Fruit fly (Drosophila melanogaster) whole organism, wandering third instar larva: Measurements from ENCODE around the gene Cp19.
A peak's percentile ranks its signal among the peaks of the same experiment; 100 is the strongest.

Experiments used
- Abd-B ChIP-seq: fragments of >200 bp; optimal IDR thresholded peaks from 2 replicates; lab custom pipeline; 2017; ENCODE audit warnings: missing biosample characterization, missing genetic modification characterization
- CG32264 ChIP-seq: fragments of 200-800 bp; sonication (Bioruptor generic); optimal IDR thresholded peaks from 2 replicates; lab custom pipeline; 2016; ENCODE audit warnings: missing biosample characterization, missing genetic modification characterization
- CG9705 ChIP-seq: fragments of 200-800 bp; sonication (Bioruptor generic); optimal IDR thresholded peaks from 2 replicates; lab custom pipeline; 2018; ENCODE audit warnings: missing biosample characterization, mild to moderate bottlenecking, missing genetic modification characterization
- CrebA ChIP-seq: fragments of 200-800 bp; sonication (Bioruptor generic); optimal IDR thresholded peaks from 2 replicates; lab custom pipeline; 2016; ENCODE audit warnings: missing biosample characterization, mild to moderate bottlenecking, missing genetic modification characterization, borderline replicate concordance
- Dfd ChIP-seq: fragments of >200 bp; optimal IDR thresholded peaks from 2 replicates; lab custom pipeline; 2017; ENCODE audit warnings: missing biosample characterization, missing genetic modification characterization
- Dif ChIP-seq: fragments of 200-275, 200-300 bp; sonication (Bioruptor generic); optimal IDR thresholded peaks from 2 replicates; lab custom pipeline; 2018; ENCODE audit warnings: missing biosample characterization, missing genetic modification characterization; ENCODE audit not compliant: partially characterized antibody
- GATAd ChIP-seq: sonication (Bioruptor generic); optimal IDR thresholded peaks from 2 replicates; lab custom pipeline; 2016; ENCODE audit warnings: missing biosample characterization, missing genetic modification characterization
- HLH106 ChIP-seq: fragments of 200-800 bp; optimal IDR thresholded peaks from 3 replicates; lab custom pipeline; 2019; ENCODE audit warnings: missing biosample characterization, mild to moderate bottlenecking, missing genetic modification characterization, moderate library complexity
- Hnf4 ChIP-seq: fragments of 200-800 bp; sonication (Bioruptor generic); optimal IDR thresholded peaks from 2 replicates; lab custom pipeline; 2016; ENCODE audit warnings: missing biosample characterization, mild to moderate bottlenecking, missing genetic modification characterization
- Hr78 ChIP-seq: fragments of >200 bp; optimal IDR thresholded peaks from 2 replicates; lab custom pipeline; 2017; ENCODE audit warnings: missing biosample characterization, missing genetic modification characterization
- Hr83 ChIP-seq: fragments of 200-300 bp; sonication (Bioruptor generic); optimal IDR thresholded peaks from 2 replicates; lab custom pipeline; 2016; ENCODE audit warnings: missing biosample characterization, mild to moderate bottlenecking, missing genetic modification characterization, moderate library complexity; ENCODE audit not compliant: poor library complexity, severe bottlenecking
- Jra ChIP-seq: sonication (Bioruptor generic); optimal IDR thresholded peaks from 2 replicates; lab custom pipeline; 2016; ENCODE audit warnings: missing biosample characterization, missing genetic modification characterization
- Mio ChIP-seq: sonication (Bioruptor generic); optimal IDR thresholded peaks from 2 replicates; lab custom pipeline; 2016; ENCODE audit warnings: missing biosample characterization, missing genetic modification characterization
- Myc ChIP-seq: fragments of >200 bp; optimal IDR thresholded peaks from 2 replicates; lab custom pipeline; 2017
- OdsH ChIP-seq: fragments of 200-800 bp; sonication (Bioruptor generic); optimal IDR thresholded peaks from 2 replicates; lab custom pipeline; 2016; ENCODE audit warnings: missing biosample characterization, mild to moderate bottlenecking, missing genetic modification characterization
- Rel ChIP-seq, 2 experiments: fragments of 200-800 bp; sonication (Bioruptor generic) in 1 of 2; optimal IDR thresholded peaks; 2 replicates in 1 of 2; 3 replicates in 1 of 2; lab custom pipeline; 2016 to 2019; ENCODE audit warnings: mild to moderate bottlenecking in 2 of 2, missing biosample characterization in 2 of 2, missing genetic modification characterization in 2 of 2, moderate library complexity in 1 of 2
- Sp1 ChIP-seq: fragments of 200-800 bp; sonication (Bioruptor generic); optimal IDR thresholded peaks from 3 replicates; lab custom pipeline; 2019; ENCODE audit warnings: missing biosample characterization, mild to moderate bottlenecking, missing genetic modification characterization, moderate library complexity
- Vsx2 ChIP-seq: fragments of 200-300, 225-300 bp; sonication (Bioruptor generic); optimal IDR thresholded peaks from 2 replicates; lab custom pipeline; 2018; ENCODE audit warnings: missing biosample characterization, missing genetic modification characterization; ENCODE audit not compliant: partially characterized antibody
- br ChIP-seq: fragments of 200-800 bp; sonication (Bioruptor generic); optimal IDR thresholded peaks from 2 replicates; lab custom pipeline; 2016; ENCODE audit warnings: missing biosample characterization, missing genetic modification characterization
- brk ChIP-seq: fragments of 200-800 bp; sonication (Bioruptor generic); optimal IDR thresholded peaks from 2 replicates; lab custom pipeline; 2016; ENCODE audit warnings: missing biosample characterization, mild to moderate bottlenecking, missing genetic modification characterization
- dl ChIP-seq, 2 experiments: fragments of 175-275, 200-275 bp in 1 of 2; fragments of 200-275 bp in 1 of 2; sonication (Bioruptor generic); optimal IDR thresholded peaks; lab custom pipeline; 2018; ENCODE audit warnings: mild to moderate bottlenecking in 2 of 2, missing biosample characterization in 2 of 2, missing genetic modification characterization in 2 of 2, moderate library complexity in 2 of 2; ENCODE audit not compliant: partially characterized antibody in 2 of 2, insufficient read depth in 1 of 2
- dmrt93B ChIP-seq: fragments of 200-800 bp; sonication (Bioruptor generic); optimal IDR thresholded peaks from 2 replicates; lab custom pipeline; 2018; ENCODE audit warnings: missing biosample characterization, mild to moderate bottlenecking, missing genetic modification characterization
- dsf ChIP-seq: sonication (Bioruptor generic); optimal IDR thresholded peaks from 2 replicates; lab custom pipeline; 2016; ENCODE audit warnings: missing biosample characterization, missing genetic modification characterization, borderline replicate concordance
- ey ChIP-seq: fragments of 200-800 bp; sonication (Bioruptor generic); optimal IDR thresholded peaks from 2 replicates; lab custom pipeline; 2016; ENCODE audit warnings: missing biosample characterization, missing genetic modification characterization
- foxo ChIP-seq, 2 experiments: fragments of 200-800 bp; sonication (Bioruptor generic); optimal IDR thresholded peaks; 2 replicates in 1 of 2; 3 replicates in 1 of 2; lab custom pipeline; 2016 to 2017; ENCODE audit warnings: missing biosample characterization in 2 of 2, missing genetic modification characterization in 2 of 2
- fru ChIP-seq: fragments of 200-800 bp; sonication (Bioruptor generic); optimal IDR thresholded peaks from 3 replicates; lab custom pipeline; 2016; ENCODE audit warnings: missing biosample characterization, mild to moderate bottlenecking, missing genetic modification characterization
- h ChIP-seq: fragments of 200-800 bp; sonication (Bioruptor generic); optimal IDR thresholded peaks from 3 replicates; lab custom pipeline; 2016; ENCODE audit warnings: missing biosample characterization, mild to moderate bottlenecking, missing genetic modification characterization
- jim ChIP-seq: fragments of 175-275, 200-325 bp; sonication (Bioruptor generic); optimal IDR thresholded peaks from 2 replicates; lab custom pipeline; 2016; ENCODE audit warnings: missing biosample characterization, mild to moderate bottlenecking, missing genetic modification characterization
- lola ChIP-seq: fragments of >200 bp; optimal IDR thresholded peaks from 2 replicates; lab custom pipeline; 2017; ENCODE audit warnings: missing biosample characterization, missing genetic modification characterization
- pan ChIP-seq: fragments of >200 bp; optimal IDR thresholded peaks from 2 replicates; lab custom pipeline; 2017
- psq ChIP-seq: fragments of 200-800 bp; sonication (Bioruptor generic); optimal IDR thresholded peaks from 3 replicates; lab custom pipeline; 2017; ENCODE audit warnings: missing biosample characterization, mild to moderate bottlenecking, missing genetic modification characterization, moderate library complexity
- rgr ChIP-seq: fragments of 200-800 bp; sonication (Bioruptor generic); optimal IDR thresholded peaks from 3 replicates; lab custom pipeline; 2016; ENCODE audit warnings: missing biosample characterization, mild to moderate bottlenecking, missing genetic modification characterization
- sage ChIP-seq: fragments of 200-800 bp; sonication (Bioruptor generic); optimal IDR thresholded peaks from 2 replicates; lab custom pipeline; 2016; ENCODE audit warnings: missing biosample characterization, mild to moderate bottlenecking, missing genetic modification characterization
- sv ChIP-seq: fragments of 200-800 bp; sonication (Bioruptor generic); optimal IDR thresholded peaks from 3 replicates; lab custom pipeline; 2016; ENCODE audit warnings: missing biosample characterization, missing genetic modification characterization
- tai ChIP-seq: sonication (Bioruptor generic); optimal IDR thresholded peaks from 2 replicates; lab custom pipeline; 2016; ENCODE audit warnings: missing biosample characterization, missing genetic modification characterization
- usp ChIP-seq: fragments of >200 bp; optimal IDR thresholded peaks from 2 replicates; lab custom pipeline; 2017; ENCODE audit warnings: missing biosample characterization, missing genetic modification characterization
- woc ChIP-seq: sonication (Bioruptor generic); optimal IDR thresholded peaks from 2 replicates; lab custom pipeline; 2016; ENCODE audit warnings: missing biosample characterization, mild to moderate bottlenecking, missing genetic modification characterization

The Cp19 gene

dm6 chr3L:8700643-8701208 lies 28.9 kb upstream of the Cp19 start:
- TF ChIP-seq Myc (lab: Kevin White, UChicago): no peak
- peak in 1 of 2 experiments; percentile 58 for TF ChIP-seq foxo (GFP tag; optimal IDR thresholded peaks at IDR 0.05; lab: Kevin White, UChicago)
- peak; percentile 81 for TF ChIP-seq fru (GFP tag; lab: Kevin White, UChicago)
- TF ChIP-seq Vsx2: no peak
- TF ChIP-seq dsf (GFP tag; lab: Kevin White, UChicago): no peak
- TF ChIP-seq br (GFP tag; lab: Kevin White, UChicago): peak; percentile 62
- TF ChIP-seq sv (GFP tag; lab: Kevin White, UChicago): peak; percentile 70
- peak; percentile 34 for TF ChIP-seq HLH106 (tag; lab: Kevin White, UChicago)
- TF ChIP-seq rgr: peak; percentile 78
- peak; percentile 51 for TF ChIP-seq psq (GFP tag; lab: Kevin White, UChicago)
- peak; percentile 73 for TF ChIP-seq OdsH (GFP tag; lab: Kevin White, UChicago)
- no peak for TF ChIP-seq Mio (GFP tag; lab: Kevin White, UChicago)
- TF ChIP-seq h: peak; percentile 34
- TF ChIP-seq ey (GFP tag; lab: Kevin White, UChicago): peak; percentile 80
- peak; percentile 29 for TF ChIP-seq Sp1 (GFP tag; lab: Kevin White, UChicago)

dm6 chr3L:8701697-8702349 lies 27.8 kb upstream of the Cp19 start:
- peak; percentile 96 for TF ChIP-seq Hr83 (GFP tag; lab: Kevin White, UChicago)
- TF ChIP-seq OdsH (GFP tag; lab: Kevin White, UChicago): peak; percentile 55
- TF ChIP-seq woc (GFP tag; lab: Kevin White, UChicago): peak; percentile 54
- peak; percentile 27 for TF ChIP-seq h
- peak; percentile 42 for TF ChIP-seq dmrt93B (GFP tag; lab: Kevin White, UChicago)
- peak; percentile 57 for TF ChIP-seq psq (GFP tag; lab: Kevin White, UChicago)
- peak; percentile 10 for TF ChIP-seq dsf (GFP tag; lab: Kevin White, UChicago)
- TF ChIP-seq Sp1 (GFP tag; lab: Kevin White, UChicago): peak; percentile 72
- TF ChIP-seq CG9705: peak; percentile 13
- TF ChIP-seq Hnf4 (GFP tag; lab: Kevin White, UChicago): peak; percentile 38
- TF ChIP-seq GATAd (GFP tag; lab: Kevin White, UChicago): no peak
- peak in 1 of 2 experiments; percentile 74 for TF ChIP-seq foxo (GFP tag; optimal IDR thresholded peaks at IDR 0.05; lab: Kevin White, UChicago)
- peak; percentile 60 for TF ChIP-seq Rel (GFP tag; optimal IDR thresholded peaks at IDR 0.05; lab: Kevin White, UChicago)
- no peak for TF ChIP-seq Rel (tag; optimal IDR thresholded peaks at IDR 0.05; lab: Kevin White, UChicago)
- TF ChIP-seq CG32264: peak; percentile 21
- TF ChIP-seq pan: no peak
- TF ChIP-seq sage: peak; percentile 8
- peak; percentile 72 for TF ChIP-seq HLH106 (tag; lab: Kevin White, UChicago)
- TF ChIP-seq Hr78: no peak
- peak; percentile 22 for TF ChIP-seq rgr
- no peak for TF ChIP-seq ey (GFP tag; lab: Kevin White, UChicago)
- TF ChIP-seq fru (GFP tag; lab: Kevin White, UChicago): peak; percentile 74
- no peak for TF ChIP-seq sv (GFP tag; lab: Kevin White, UChicago)
- TF ChIP-seq jim (GFP tag; lab: Kevin White, UChicago): peak; percentile 61
- peak; percentile 60 for TF ChIP-seq Vsx2
- no peak for TF ChIP-seq Dfd (GFP tag; lab: Kevin White, UChicago)
- TF ChIP-seq tai (GFP tag; lab: Kevin White, UChicago): peak; percentile 3
- TF ChIP-seq brk (GFP tag; lab: Kevin White, UChicago): peak; percentile 48

DNA sequence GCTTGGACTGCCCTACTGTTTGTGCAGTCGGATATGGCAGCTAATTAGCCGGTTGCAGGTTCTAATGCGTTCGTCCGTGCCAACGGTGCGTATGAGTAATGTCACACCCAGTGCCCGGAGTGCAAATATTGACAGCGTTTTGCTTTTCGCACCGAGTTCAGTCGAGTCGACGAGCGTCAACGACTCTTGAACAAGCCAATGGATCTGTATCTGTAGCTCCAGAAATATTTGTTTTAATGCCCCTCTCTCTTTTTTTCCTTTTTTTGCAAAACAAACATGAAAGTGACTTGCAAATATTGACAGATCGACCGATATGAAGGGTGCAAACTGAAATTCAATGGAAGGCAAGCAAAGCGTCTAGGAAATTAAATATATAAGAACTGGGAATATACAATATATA lies 27.2 kb upstream of the Cp19 start:
- TF ChIP-seq Dif (GFP tag; lab: Kevin White, UChicago) (no peak), psq (GFP tag; lab: Kevin White, UChicago) (peak; percentile 83), usp (GFP tag; lab: Kevin White, UChicago) (no peak), Jra (GFP tag; lab: Kevin White, UChicago) (peak; percentile 90), lola (GFP tag; lab: Kevin White, UChicago) (no peak), dmrt93B (GFP tag; lab: Kevin White, UChicago) (peak; percentile 78), woc (GFP tag; lab: Kevin White, UChicago) (peak; percentile 28), Hr78 (no peak), Mio (GFP tag; lab: Kevin White, UChicago) (peak; percentile 66), Abd-B (GFP tag; lab: Kevin White, UChicago) (no peak), Hnf4 (GFP tag; lab: Kevin White, UChicago) (peak; percentile 97), CrebA (GFP tag; lab: Kevin White, UChicago) (peak; percentile 50), HLH106 (tag; lab: Kevin White, UChicago) (peak; percentile 65), tai (GFP tag; lab: Kevin White, UChicago) (peak; percentile 91), h (peak; percentile 97), sage (peak; percentile 88), fru (GFP tag; lab: Kevin White, UChicago) (peak; percentile 80), CG32264 (peak; percentile 89), Hr83 (GFP tag; lab: Kevin White, UChicago) (peak; percentile 100), Myc (lab: Kevin White, UChicago) (no peak), OdsH (GFP tag; lab: Kevin White, UChicago) (peak; percentile 97), dl (GFP tag; optimal IDR thresholded peaks at IDR 0.05; lab: Kevin White, UChicago; ENCODE audit: insufficient read depth in 1 of 2, partially characterized antibody in 2 of 2) (no peak), Dfd (GFP tag; lab: Kevin White, UChicago) (no peak), pan (no peak), GATAd (GFP tag; lab: Kevin White, UChicago) (peak; percentile 91), CG9705 (peak; percentile 83), Sp1 (GFP tag; lab: Kevin White, UChicago) (peak; percentile 85), brk (GFP tag; lab: Kevin White, UChicago) (peak; percentile 93), rgr (peak; percentile 98), ey (GFP tag; lab: Kevin White, UChicago) (peak; percentile 68), Rel (GFP tag; optimal IDR thresholded peaks at IDR 0.05; lab: Kevin White, UChicago) (peak; percentile 83), Rel (tag; optimal IDR thresholded peaks at IDR 0.05; lab: Kevin White, UChicago) (peak; percentile 71), br (GFP tag; lab: Kevin White, UChicago) (peak; percentile 91)
